Fruit fly (Drosophila melanogaster) whole organism, embryonic: ENCODE data around the gene Ac13E.
A peak's percentile ranks its signal among the peaks of the same experiment; 100 is the strongest.

Experiments used
- Abd-B ChIP-seq: fragments of 200-800 bp; sonication (Bioruptor generic); optimal IDR thresholded peaks from 2 replicates; lab custom pipeline; 2018; ENCODE audit warnings: missing biosample characterization, mild to moderate bottlenecking, missing genetic modification characterization, moderate library complexity
- Antp ChIP-seq: fragments of 200-800 bp; sonication (Bioruptor generic); optimal IDR thresholded peaks from 3 replicates; lab custom pipeline; 2016; ENCODE audit warnings: missing biosample characterization, missing genetic modification characterization
- CG10979 ChIP-seq: fragments of 200-800 bp; sonication (Bioruptor generic); optimal IDR thresholded peaks from 2 replicates; lab custom pipeline; 2018; ENCODE audit warnings: missing biosample characterization, mild to moderate bottlenecking, missing genetic modification characterization, moderate library complexity
- CG11456 ChIP-seq: fragments of 200-800 bp; sonication (Bioruptor generic); IDR thresholded peaks from 3 replicates; pipeline ENCODE4 v1.3.6; 2022; ENCODE audit warnings: missing biosample characterization, missing genetic modification characterization
- CG12155 ChIP-seq: fragments of 200-800 bp; sonication (Bioruptor generic); optimal IDR thresholded peaks from 3 replicates; lab custom pipeline; 2016; ENCODE audit warnings: missing biosample characterization, missing genetic modification characterization
- CG13424 ChIP-seq: fragments of 200-800 bp; sonication (Bioruptor generic); optimal IDR thresholded peaks from 2 replicates; lab custom pipeline; 2019; ENCODE audit warnings: missing biosample characterization, mild to moderate bottlenecking, missing genetic modification characterization, moderate library complexity
- CG15696 ChIP-seq: fragments of 200-800 bp; sonication (Bioruptor generic); optimal IDR thresholded peaks from 2 replicates; lab custom pipeline; 2019; ENCODE audit warnings: missing biosample characterization, mild to moderate bottlenecking, missing genetic modification characterization, moderate library complexity
- CG17568 ChIP-seq: fragments of 200-800 bp; sonication (Bioruptor generic); optimal IDR thresholded peaks from 2 replicates; lab custom pipeline; 2018; ENCODE audit warnings: missing biosample characterization, mild to moderate bottlenecking, missing genetic modification characterization, moderate library complexity
- CG17612 ChIP-seq: fragments of 200-800 bp; sonication (Bioruptor generic); IDR thresholded peaks from 2 replicates; pipeline ENCODE4 v1.3.6; 2022; ENCODE audit warnings: missing biosample characterization, missing genetic modification characterization
- CG30431 ChIP-seq: fragments of 200-800 bp; sonication (Bioruptor generic); optimal IDR thresholded peaks from 2 replicates; lab custom pipeline; 2017; ENCODE audit warnings: missing biosample characterization, missing genetic modification characterization
- CG31365 ChIP-seq: fragments of 200-800 bp; sonication (Bioruptor generic); optimal IDR thresholded peaks from 2 replicates; lab custom pipeline; 2018; ENCODE audit warnings: missing biosample characterization, mild to moderate bottlenecking, missing genetic modification characterization
- CG3281 ChIP-seq: fragments of 200-800 bp; sonication (Bioruptor generic); optimal IDR thresholded peaks from 3 replicates; lab custom pipeline; 2017; ENCODE audit warnings: missing biosample characterization, mild to moderate bottlenecking, missing genetic modification characterization
- CG33213 ChIP-seq: fragments of 200-800 bp; sonication (Bioruptor generic); optimal IDR thresholded peaks from 3 replicates; lab custom pipeline; 2016; ENCODE audit warnings: missing biosample characterization, missing genetic modification characterization
- CG3407 ChIP-seq: fragments of 200-800 bp; sonication (Bioruptor generic); optimal IDR thresholded peaks from 2 replicates; lab custom pipeline; 2018; ENCODE audit warnings: missing biosample characterization, mild to moderate bottlenecking, missing genetic modification characterization
- CG42726 ChIP-seq: fragments of 200-800 bp; sonication (Bioruptor generic); IDR thresholded peaks from 2 replicates; pipeline ENCODE4 v1.3.6; 2022; ENCODE audit warnings: missing biosample characterization, missing genetic modification characterization; ENCODE audit not compliant: partially characterized antibody
- CG4707 ChIP-seq: fragments of 200-800 bp; sonication (Bioruptor generic); optimal IDR thresholded peaks from 2 replicates; lab custom pipeline; 2018; ENCODE audit warnings: missing biosample characterization, mild to moderate bottlenecking, missing genetic modification characterization, moderate library complexity
- CG6683 ChIP-seq: fragments of 200-800 bp; sonication (Bioruptor generic); optimal IDR thresholded peaks from 2 replicates; lab custom pipeline; 2017; ENCODE audit warnings: missing biosample characterization, mild to moderate bottlenecking, missing genetic modification characterization, missing genetic modification reagents
- CG9797 ChIP-seq: fragments of 200-800 bp; sonication (Bioruptor generic); optimal IDR thresholded peaks from 3 replicates; lab custom pipeline; 2018; ENCODE audit warnings: missing biosample characterization, mild to moderate bottlenecking, missing genetic modification characterization
- Deaf1 ChIP-seq: fragments of 200-800 bp; optimal IDR thresholded peaks from 3 replicates; lab custom pipeline; 2019; ENCODE audit warnings: missing biosample characterization, mild to moderate bottlenecking, missing genetic modification characterization, moderate library complexity
- Dp ChIP-seq: fragments of 200-800 bp; sonication (Bioruptor generic); optimal IDR thresholded peaks from 2 replicates; lab custom pipeline; 2018; ENCODE audit warnings: missing biosample characterization, mild to moderate bottlenecking, missing genetic modification characterization, moderate library complexity
- HLH54F ChIP-seq: fragments of 200-800 bp; sonication (Bioruptor generic); optimal IDR thresholded peaks from 3 replicates; lab custom pipeline; 2016; ENCODE audit warnings: missing biosample characterization, missing genetic modification characterization
- Kr ChIP-seq: fragments of 200-800 bp; sonication (Bioruptor generic); optimal IDR thresholded peaks from 2 replicates; lab custom pipeline; 2017; ENCODE audit warnings: missing biosample characterization, mild to moderate bottlenecking, missing genetic modification characterization
- Lpt ChIP-seq: fragments of >200 bp; optimal IDR thresholded peaks from 2 replicates; lab custom pipeline; 2018; ENCODE audit warnings: missing biosample characterization, missing genetic modification characterization
- Mes4 ChIP-seq: fragments of 200-800 bp; sonication (Bioruptor generic); optimal IDR thresholded peaks from 2 replicates; lab custom pipeline; 2016; ENCODE audit warnings: missing biosample characterization, missing genetic modification characterization
- NC2α ChIP-seq: fragments of 200-800 bp; sonication (Bioruptor generic); optimal IDR thresholded peaks from 2 replicates; lab custom pipeline; 2016; ENCODE audit warnings: missing biosample characterization, missing genetic modification characterization
- Optix ChIP-seq: fragments of 200-800 bp; sonication (Bioruptor generic); IDR thresholded peaks from 3 replicates; pipeline ENCODE4 v1.3.6; 2022; ENCODE audit warnings: missing biosample characterization, missing genetic modification characterization
- Poxn ChIP-seq: fragments of 200-800 bp; sonication (Bioruptor generic); IDR thresholded peaks from 2 replicates; pipeline ENCODE4 v1.3.6; 2022; ENCODE audit warnings: missing biosample characterization, missing genetic modification characterization
- Spps ChIP-seq: fragments of 200-800 bp; sonication (Bioruptor generic); optimal IDR thresholded peaks from 2 replicates; lab custom pipeline; 2018; ENCODE audit warnings: missing biosample characterization, mild to moderate bottlenecking, missing genetic modification characterization
- Sry-β ChIP-seq: fragments of 200-800 bp; sonication (Bioruptor generic); optimal IDR thresholded peaks from 2 replicates; lab custom pipeline; 2018; ENCODE audit warnings: missing biosample characterization, mild to moderate bottlenecking, missing genetic modification characterization, moderate library complexity
- Sry-δ ChIP-seq: fragments of 200-800 bp; sonication (Bioruptor generic); optimal IDR thresholded peaks from 2 replicates; lab custom pipeline; 2016; ENCODE audit warnings: missing biosample characterization, missing genetic modification characterization
- ab ChIP-seq: fragments of 200-800 bp; sonication (Bioruptor generic); optimal IDR thresholded peaks from 2 replicates; lab custom pipeline; 2016; ENCODE audit warnings: missing biosample characterization, missing genetic modification characterization
- btn ChIP-seq: fragments of 200-800 bp; sonication (Bioruptor generic); optimal IDR thresholded peaks from 2 replicates; lab custom pipeline; 2016; ENCODE audit warnings: missing biosample characterization, missing genetic modification characterization
- cas ChIP-seq: fragments of 200-800 bp; sonication (Bioruptor generic); IDR thresholded peaks from 2 replicates; pipeline ENCODE4 v1.3.6; 2022; ENCODE audit warnings: missing biosample characterization, missing genetic modification characterization
- disco-r ChIP-seq: fragments of 200-800 bp; sonication (Bioruptor generic); optimal IDR thresholded peaks from 2 replicates; lab custom pipeline; 2016; ENCODE audit warnings: missing biosample characterization, missing genetic modification characterization
- dmrt11E ChIP-seq: fragments of 200-800 bp; sonication (Bioruptor generic); optimal IDR thresholded peaks from 3 replicates; lab custom pipeline; 2018; ENCODE audit warnings: missing biosample characterization, mild to moderate bottlenecking, missing genetic modification characterization, moderate library complexity
- gcm ChIP-seq: fragments of 200-800 bp; sonication (Bioruptor generic); optimal IDR thresholded peaks from 2 replicates; lab custom pipeline; 2019; ENCODE audit warnings: missing biosample characterization, mild to moderate bottlenecking, missing genetic modification characterization, moderate library complexity
- gro ChIP-seq: fragments of 200-800 bp; sonication (Bioruptor generic); optimal IDR thresholded peaks from 2 replicates; lab custom pipeline; 2016; ENCODE audit warnings: missing biosample characterization, missing genetic modification characterization
- luna ChIP-seq: fragments of 200-800 bp; sonication (Bioruptor generic); optimal IDR thresholded peaks from 2 replicates; lab custom pipeline; 2016; ENCODE audit warnings: missing biosample characterization, missing genetic modification characterization
- oc ChIP-seq: fragments of 200-800 bp; sonication (Bioruptor generic); optimal IDR thresholded peaks from 2 replicates; lab custom pipeline; 2018; ENCODE audit warnings: missing biosample characterization, mild to moderate bottlenecking, missing genetic modification characterization, moderate library complexity
- onecut ChIP-seq: fragments of 200-800 bp; sonication (Bioruptor generic); IDR thresholded peaks from 2 replicates; pipeline ENCODE4 v1.3.6; 2022; ENCODE audit warnings: missing biosample characterization, missing genetic modification characterization
- otp ChIP-seq: fragments of 200-800 bp; sonication (Bioruptor generic); IDR thresholded peaks from 3 replicates; pipeline ENCODE4, ENCODE4 v1.3.6; 2022; ENCODE audit warnings: missing biosample characterization, missing genetic modification characterization
- pan ChIP-seq, 4 experiments: fragments of >200 bp in 3 of 4; fragments of 200-800 bp in 1 of 4; sonication (Bioruptor generic) in 1 of 4; optimal IDR thresholded peaks in 3 of 4; IDR thresholded peaks in 1 of 4; 2 replicates each; pipeline versions ENCODE4 v1.3.6 to Lab custom; 2017 to 2022; ENCODE audit warnings: missing biosample characterization in 2 of 4, missing genetic modification characterization in 2 of 4, mixed read lengths in 1 of 4
- pho ChIP-seq: fragments of 200-800 bp; sonication (Bioruptor generic); optimal IDR thresholded peaks from 2 replicates; lab custom pipeline; 2016; ENCODE audit warnings: missing biosample characterization, missing genetic modification characterization
- pzg ChIP-seq: fragments of 200-800 bp; sonication (Bioruptor generic); optimal IDR thresholded peaks from 3 replicates; lab custom pipeline; 2018; ENCODE audit warnings: missing biosample characterization, mild to moderate bottlenecking, missing genetic modification characterization, moderate library complexity
- sima ChIP-seq: fragments of 200-800 bp; sonication (Bioruptor generic); optimal IDR thresholded peaks from 2 replicates; lab custom pipeline; 2016; ENCODE audit warnings: missing biosample characterization, missing genetic modification characterization
- sisA ChIP-seq: fragments of 200-800 bp; sonication (Bioruptor generic); IDR thresholded peaks from 2 replicates; pipeline ENCODE4 v1.3.6; 2022; ENCODE audit warnings: missing biosample characterization, missing genetic modification characterization
- sqz ChIP-seq: fragments of 200-800 bp; sonication (Bioruptor generic); optimal IDR thresholded peaks from 3 replicates; lab custom pipeline; 2018; ENCODE audit warnings: missing biosample characterization, mild to moderate bottlenecking, missing genetic modification characterization
- sug ChIP-seq: fragments of 200-800 bp; optimal IDR thresholded peaks from 2 replicates; lab custom pipeline; 2019; ENCODE audit warnings: missing biosample characterization, mild to moderate bottlenecking, missing genetic modification characterization, moderate library complexity
- tll ChIP-seq, 2 experiments: fragments of 200-800 bp in 1 of 2; fragments of >200 bp in 1 of 2; sonication (Bioruptor generic) in 1 of 2; optimal IDR thresholded peaks; 2 replicates each; lab custom pipeline; 2017 to 2019; ENCODE audit warnings: missing biosample characterization in 2 of 2, missing genetic modification characterization in 2 of 2, mild to moderate bottlenecking in 1 of 2, moderate library complexity in 1 of 2
- usp ChIP-seq: fragments of >200 bp; optimal IDR thresholded peaks from 2 replicates; lab custom pipeline; 2017; ENCODE audit warnings: missing biosample characterization, missing genetic modification characterization

Ac13E gene

dm6 chrX:15549055-15549454 is 5.0 kb downstream of the Ac13E start (continued):
- TF ChIP-seq oc (tag; lab: Kevin White, UChicago) = no peak
- no peak for TF ChIP-seq Lpt (GFP tag; lab: Kevin White, UChicago)
- peak; percentile 41 for TF ChIP-seq CG15696 (tag; lab: Kevin White, UChicago)
- no peak for TF ChIP-seq Sry-β (GFP tag; lab: Kevin White, UChicago)
- TF ChIP-seq dmrt11E (tag; lab: Kevin White, UChicago) = peak; percentile 6
- no peak for TF ChIP-seq Optix (GFP tag; lab: Robert Waterston, UW)
- TF ChIP-seq sisA (GFP tag; lab: Robert Waterston, UW) = peak; percentile 75
- no peak for TF ChIP-seq Kr (GFP tag; lab: Kevin White, UChicago)
- TF ChIP-seq ab (GFP tag; lab: Kevin White, UChicago) = peak; percentile 10
- TF ChIP-seq HLH54F (GFP tag; lab: Kevin White, UChicago) = peak; percentile 64
- TF ChIP-seq sug (tag; lab: Kevin White, UChicago) = peak; percentile 67
- TF ChIP-seq gcm (GFP tag; lab: Kevin White, UChicago) = peak; percentile 50
- peak; percentile 32 for TF ChIP-seq btn (GFP tag; lab: Kevin White, UChicago)
- peak; percentile 66 for TF ChIP-seq Antp (GFP tag; lab: Kevin White, UChicago)
- peak; percentile 54 for TF ChIP-seq CG33213
- peak; percentile 82 for TF ChIP-seq CG3281
- TF ChIP-seq cas (GFP tag; lab: Robert Waterston, UW) = peak; percentile 42; the same call in 1 of the 2 replicates
- TF ChIP-seq pzg (GFP tag; lab: Kevin White, UChicago) = no peak
- TF ChIP-seq Poxn (GFP tag; lab: Robert Waterston, UW) = 0 out of 2 replicates have a peak, but pooled peaks have one; percentile 44
- peak; percentile 88 for TF ChIP-seq CG13424
- peak; percentile 26 for TF ChIP-seq CG6683 (GFP tag; lab: Kevin White, UChicago)
- TF ChIP-seq Deaf1 = peak; percentile 66
- peak; percentile 33; the same call in 1 of the 2 replicates for TF ChIP-seq CG17612
- peak; percentile 64 for TF ChIP-seq CG12155 (GFP tag; lab: Kevin White, UChicago)
- TF ChIP-seq CG42726 (GFP tag; lab: Robert Waterston, UW) = no peak
- peak; percentile 29 for TF ChIP-seq NC2α
- peak; percentile 25 for TF ChIP-seq Sry-δ (GFP tag; lab: Kevin White, UChicago)
- no peak for TF ChIP-seq CG9797 (GFP tag; lab: Kevin White, UChicago)
- peak; percentile 75 for TF ChIP-seq Abd-B
- peak; percentile 66 for TF ChIP-seq luna (GFP tag; lab: Kevin White, UChicago)
- TF ChIP-seq Mes4 = peak; percentile 50
- TF ChIP-seq CG4707 = no peak
- TF ChIP-seq CG11456 (GFP tag; lab: Robert Waterston, UW) = no peak
- no peak for TF ChIP-seq CG31365 (tag; lab: Kevin White, UChicago)
- peak; percentile 64 for TF ChIP-seq CG17568 (GFP tag; lab: Kevin White, UChicago)
- peak; percentile 48; the same call in 1 of the 2 replicates for TF ChIP-seq onecut (GFP tag; lab: Robert Waterston, UW)
- peak; percentile 30 for TF ChIP-seq CG30431 (GFP tag; lab: Kevin White, UChicago)
- no peak for TF ChIP-seq Dp (GFP tag; lab: Kevin White, UChicago)
- peak; percentile 72 for TF ChIP-seq CG10979
- no peak for TF ChIP-seq usp (GFP tag; lab: Kevin White, UChicago)
- no peak for TF ChIP-seq otp (GFP tag; lab: Robert Waterston, UW)
- no peak for TF ChIP-seq pan (optimal IDR thresholded peaks at IDR 0.05; lab: Kevin White, UChicago)
- TF ChIP-seq pan (GFP tag; optimal IDR thresholded peaks at IDR 0.05 in 1 of 2, IDR thresholded peaks at IDR 0.05 in 1 of 2) = peak in 1 of 2 experiments; percentile 80
- peak; percentile 48 for TF ChIP-seq sqz (GFP tag; lab: Kevin White, UChicago)
- TF ChIP-seq sima = no peak
- TF ChIP-seq tll (GFP tag; optimal IDR thresholded peaks at IDR 0.05; lab: Kevin White, UChicago) = no peak
- peak; percentile 70 for TF ChIP-seq pho (GFP tag; lab: Kevin White, UChicago)
- peak; percentile 28 for TF ChIP-seq disco-r (GFP tag; lab: Kevin White, UChicago)
- no peak for TF ChIP-seq Spps (tag; lab: Kevin White, UChicago)
- TF ChIP-seq CG3407 (GFP tag; lab: Kevin White, UChicago) = peak; percentile 33
- peak; percentile 66 for TF ChIP-seq gro
